Worm (Caenorhabditis elegans) whole organism, L3 larva: ENCODE data around the gene ckk-1.
"Not testable (repeated sequence)": the region's sequence is repeated elsewhere in the genome, so short reads cannot be mapped to it uniquely, and the experiment has no call there.

Source experiments
- ceh-28 ChIP-seq: fragments of 150-350 bp; optimal IDR thresholded peaks from 2 replicates; lab custom pipeline; 2014; ENCODE audit warnings: missing biosample characterization, missing genetic modification reagents, missing genetic modification characterization
- nhr-76 ChIP-seq: fragments of 150-350 bp; sonication (generic microtip); optimal IDR thresholded peaks from 5 replicates; lab custom pipeline; 2014; ENCODE audit warnings: missing biosample characterization, missing genetic modification characterization

- not testable (repeated sequence) for TF ChIP-seq ceh-28, nhr-76 (tag; lab: Kevin White, UChicago)
Measured at ce11 chrIII:5637297-5637876, 2.1 kb downstream of the ckk-1 start.
